Worm (Caenorhabditis elegans): ENCODE measurements around the gene sea-2.
A peak's percentile ranks its signal among the peaks of the same experiment; 100 is the strongest.

DNA sequence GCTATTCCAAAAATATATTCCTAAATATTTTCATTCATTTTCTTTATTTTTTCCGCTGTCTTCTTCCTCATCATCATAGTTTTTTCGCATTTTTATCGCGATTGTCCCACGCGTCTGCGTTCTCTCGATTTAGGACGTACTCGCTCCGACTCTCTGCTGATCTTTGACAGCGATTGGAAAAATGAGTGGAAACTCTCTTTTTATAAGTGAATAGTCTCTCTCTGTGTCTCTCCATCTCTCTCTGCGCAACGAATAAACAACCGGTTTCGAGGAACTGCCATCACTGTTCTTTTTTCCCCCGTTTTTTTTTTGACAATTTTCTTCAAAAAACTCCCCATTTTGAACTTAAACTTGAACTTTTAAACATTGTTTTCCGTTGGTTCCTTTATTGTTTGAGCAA lies 1.2 kb downstream of the sea-2 start:
- no peak for TF ChIP-seq jun-1 (tag; optimal IDR thresholded peaks at IDR 0.05)
- no peak for TF ChIP-seq fkh-10 (GFP tag; optimal IDR thresholded peaks at IDR 0.05)
- TF ChIP-seq lin-13 (GFP tag; optimal IDR thresholded peaks at IDR 0.05): no peak
- TF ChIP-seq nhr-102 (tag; optimal IDR thresholded peaks at IDR 0.05): no peak
- no peak for TF ChIP-seq T26A8.4 (GFP tag; IDR thresholded peaks at IDR 0.05)
- no peak for TF ChIP-seq ces-1 (GFP tag; optimal IDR thresholded peaks at IDR 0.05)
- no peak for TF ChIP-seq lin-15B (tag; optimal IDR thresholded peaks at IDR 0.05)
- no peak for TF ChIP-seq nhr-76 (tag; optimal IDR thresholded peaks at IDR 0.05)
- peak; percentile 45 for TF ChIP-seq nhr-77 (tag; optimal IDR thresholded peaks at IDR 0.05)
- TF ChIP-seq daf-8 (GFP tag; IDR thresholded peaks at IDR 0.05): no peak
- no peak for TF ChIP-seq egl-27 (tag; optimal IDR thresholded peaks at IDR 0.05)
- TF ChIP-seq nhr-11 (tag; optimal IDR thresholded peaks at IDR 0.05): no peak
- peak in 1 of 2 experiments; percentile 41 for TF ChIP-seq lsy-2 (tag; optimal IDR thresholded peaks at IDR 0.05)

Measured in whole organism, L4 larva.